Worm (Caenorhabditis elegans) whole organism, L2 larva: ENCODE results near the gene srh-47.

ENCODE experiments used
- C34F6.9 ChIP-seq: fragments of 150-350 bp; optimal IDR thresholded peaks from 2 replicates; lab custom pipeline; 2014; ENCODE audit warnings: missing biosample characterization, missing genetic modification characterization
- F13H6.1 ChIP-seq: sonication (generic microtip); optimal IDR thresholded peaks from 2 replicates; lab custom pipeline; 2016; ENCODE audit warnings: missing genetic modification characterization, missing compliant biosample characterization
- Y55F3AM.14 ChIP-seq: fragments of 200-800 bp; sonication (Bioruptor generic); optimal IDR thresholded peaks from 2 replicates; lab custom pipeline; 2018; ENCODE audit warnings: mild to moderate bottlenecking, missing genetic modification characterization, missing compliant biosample characterization
- ZK546.5 ChIP-seq: sonication (generic microtip); optimal IDR thresholded peaks from 2 replicates; lab custom pipeline; 2017; ENCODE audit warnings: missing biosample characterization, missing genetic modification characterization
- aly-2 ChIP-seq: fragments of 150-350 bp; optimal IDR thresholded peaks from 2 replicates; lab custom pipeline; 2014; ENCODE audit warnings: missing biosample characterization, missing genetic modification characterization
- ama-1 ChIP-seq: fragments of 150-350 bp; optimal IDR thresholded peaks from 2 replicates; lab custom pipeline; 2018; ENCODE audit warnings: inconsistent platforms
- blmp-1 ChIP-seq: sonication (generic microtip); optimal IDR thresholded peaks from 2 replicates; lab custom pipeline; 2017; ENCODE audit warnings: missing genetic modification characterization, mild to moderate bottlenecking, missing compliant biosample characterization, antibody characterized with exemption, moderate library complexity; ENCODE audit not compliant: insufficient read depth
- ceh-16 ChIP-seq: fragments of 150-350 bp; optimal IDR thresholded peaks from 2 replicates; lab custom pipeline; 2014; ENCODE audit warnings: missing biosample characterization, missing genetic modification characterization
- ceh-82 ChIP-seq: fragments of 150-350 bp; optimal IDR thresholded peaks from 2 replicates; lab custom pipeline; 2014; ENCODE audit warnings: missing biosample characterization, missing genetic modification characterization
- dmd-4 ChIP-seq: sonication (generic microtip); optimal IDR thresholded peaks from 2 replicates; lab custom pipeline; 2017; ENCODE audit warnings: missing biosample characterization, missing genetic modification characterization
- egl-27 ChIP-seq: sonication (generic microtip); optimal IDR thresholded peaks from 3 replicates; lab custom pipeline; 2017; ENCODE audit warnings: missing biosample characterization, missing genetic modification reagents, missing genetic modification characterization
- gmeb-1 ChIP-seq: fragments of 150-350 bp; optimal IDR thresholded peaks from 2 replicates; lab custom pipeline; 2014; ENCODE audit warnings: missing biosample characterization, missing genetic modification characterization
- lin-11 ChIP-seq: fragments of 150-350 bp; sonication (generic microtip); optimal IDR thresholded peaks from 2 replicates; lab custom pipeline; 2014; ENCODE audit warnings: missing biosample characterization, missing genetic modification characterization, inconsistent platforms, mixed read lengths
- lsy-2 ChIP-seq, 2 experiments: fragments of 150-350 bp in 1 of 2; sonication (generic microtip) in 1 of 2; optimal IDR thresholded peaks; 2 replicates each; lab custom pipeline; 2014 to 2017; ENCODE audit warnings: missing biosample characterization in 2 of 2, missing genetic modification characterization in 2 of 2
- nhr-11 ChIP-seq: fragments of 150-350 bp; optimal IDR thresholded peaks from 2 replicates; lab custom pipeline; 2014; ENCODE audit warnings: missing biosample characterization, missing genetic modification characterization
- nhr-129 ChIP-seq: fragments of 150-350 bp; optimal IDR thresholded peaks from 2 replicates; lab custom pipeline; 2014; ENCODE audit warnings: missing biosample characterization, missing genetic modification characterization
- nhr-23 ChIP-seq: fragments of 150-350 bp; optimal IDR thresholded peaks from 2 replicates; lab custom pipeline; 2014; ENCODE audit warnings: missing biosample characterization, missing genetic modification reagents, missing genetic modification characterization
- nhr-237 ChIP-seq: fragments of 150-350 bp; optimal IDR thresholded peaks from 2 replicates; lab custom pipeline; 2014; ENCODE audit warnings: missing biosample characterization, missing genetic modification characterization
- nhr-6 ChIP-seq: fragments of 150-350 bp; optimal IDR thresholded peaks from 2 replicates; lab custom pipeline; 2014; ENCODE audit warnings: missing biosample characterization, missing genetic modification characterization
- peb-1 ChIP-seq: fragments of 150-350 bp; optimal IDR thresholded peaks from 2 replicates; lab custom pipeline; 2014; ENCODE audit warnings: missing biosample characterization, missing genetic modification characterization
- sem-4 ChIP-seq: fragments of 150-350 bp; optimal IDR thresholded peaks from 2 replicates; lab custom pipeline; 2014; ENCODE audit warnings: missing biosample characterization, missing genetic modification reagents, missing genetic modification characterization
- skn-1 ChIP-seq: sonication (generic microtip); optimal IDR thresholded peaks from 2 replicates; lab custom pipeline; 2017; ENCODE audit warnings: missing biosample characterization, missing genetic modification characterization
- sma-3 ChIP-seq: sonication (generic microtip); optimal IDR thresholded peaks from 2 replicates; lab custom pipeline; 2016; ENCODE audit warnings: missing genetic modification reagents, missing genetic modification characterization, missing compliant biosample characterization
- sma-9 ChIP-seq, 2 experiments: fragments of 150-350 bp in 1 of 2; sonication (generic microtip) in 1 of 2; optimal IDR thresholded peaks; 2 replicates each; lab custom pipeline; 2014 to 2016; ENCODE audit warnings: missing genetic modification characterization in 2 of 2, mild to moderate bottlenecking in 1 of 2, missing biosample characterization in 1 of 2, missing compliant biosample characterization in 1 of 2, missing genetic modification reagents in 1 of 2, moderate library complexity in 1 of 2
- snpc-4 ChIP-seq: fragments of 150-350 bp; optimal IDR thresholded peaks from 2 replicates; lab custom pipeline; 2014; ENCODE audit warnings: missing biosample characterization, missing genetic modification characterization
- unc-39 ChIP-seq: fragments of 150-350 bp; optimal IDR thresholded peaks from 2 replicates; lab custom pipeline; 2014; ENCODE audit warnings: missing biosample characterization, missing genetic modification characterization
- unc-55 ChIP-seq: fragments of 150-350 bp; sonication (generic microtip); optimal IDR thresholded peaks from 3 replicates; lab custom pipeline; 2014; ENCODE audit warnings: missing biosample characterization, missing genetic modification reagents, missing genetic modification characterization
- ztf-1 ChIP-seq: fragments of 200-800 bp; sonication (Bioruptor generic); conservative IDR thresholded peaks from 2 replicates; pipeline ENCODE4 v1.3.6; 2022; ENCODE audit warnings: missing genetic modification characterization, missing compliant biosample characterization

The srh-47 gene

DNA sequence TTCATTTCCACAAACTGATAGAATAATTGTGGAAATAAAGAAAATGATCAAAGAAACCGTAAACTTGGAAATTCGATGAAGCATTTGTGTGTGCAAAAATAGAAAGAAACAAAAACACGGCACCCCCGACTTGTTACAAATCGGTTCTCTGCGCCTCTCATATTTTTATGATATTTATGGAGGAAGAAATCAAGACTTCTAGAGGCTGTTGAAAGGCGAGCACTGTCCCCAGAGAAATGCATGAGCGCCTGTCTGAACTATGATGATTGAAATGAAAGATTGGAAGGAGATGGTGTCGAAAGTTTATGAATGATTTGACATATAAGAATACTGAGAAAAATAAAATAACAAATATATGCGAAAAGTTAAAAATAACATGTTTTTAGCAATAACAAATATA is 41.5 kb downstream of the srh-47 start, which contains the start of gene lgc-36:
Gene lgc-36 (minus strand): TSS at position 101 of the 400 bp plus-strand sequence.
- no peak for TF ChIP-seq unc-39 (tag; lab: Kevin White, UChicago)
- no peak for TF ChIP-seq ceh-82
- no peak for TF ChIP-seq sma-3 (GFP tag; lab: Kevin White, UChicago)
- TF ChIP-seq unc-55: no peak
- TF ChIP-seq sma-9 (GFP tag; optimal IDR thresholded peaks at IDR 0.05; lab: Kevin White, UChicago): no peak
- no peak for TF ChIP-seq sma-9 (tag; optimal IDR thresholded peaks at IDR 0.05; lab: Kevin White, UChicago)
- no peak for TF ChIP-seq nhr-6 (tag; lab: Kevin White, UChicago)
- TF ChIP-seq lsy-2 (tag; optimal IDR thresholded peaks at IDR 0.05; lab: Kevin White, UChicago): no peak
- TF ChIP-seq ZK546.5 (tag; lab: Kevin White, UChicago): no peak
- TF ChIP-seq egl-27 (tag; lab: Kevin White, UChicago): no peak
- TF ChIP-seq nhr-237: no peak
- no peak for TF ChIP-seq snpc-4 (tag; lab: Kevin White, UChicago)
- TF ChIP-seq blmp-1: no peak
- no peak for TF ChIP-seq F13H6.1 (tag; lab: Kevin White, UChicago)
- no peak for TF ChIP-seq peb-1 (tag; lab: Kevin White, UChicago)
- no peak for TF ChIP-seq ztf-1 (GFP tag; lab: Robert Waterston, UW)
- TF ChIP-seq gmeb-1 (tag; lab: Kevin White, UChicago): no peak
- no peak for TF ChIP-seq ceh-16

DNA sequence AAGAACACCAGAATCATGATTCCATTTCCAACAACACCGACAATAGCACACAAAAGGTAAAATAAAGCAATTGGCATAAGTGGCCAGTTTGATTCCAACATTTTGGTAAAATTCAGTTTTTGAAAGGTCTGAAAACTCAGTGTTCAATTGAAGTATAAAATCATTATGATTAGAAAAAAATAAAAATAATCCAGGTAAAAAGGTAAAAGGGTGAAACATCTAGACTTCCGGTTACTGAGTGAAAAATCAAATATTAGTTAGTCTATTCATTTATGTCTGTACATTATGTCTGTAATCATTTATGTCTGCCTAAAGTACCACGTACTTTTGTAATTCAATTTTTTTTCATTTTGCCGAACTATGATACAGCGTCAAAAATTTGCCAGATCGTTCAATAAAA is 45.5 kb downstream of the srh-47 start, which contains the start of gene srsx-31:
Gene srsx-31 (minus strand): TSS at position 101 of the 400 bp plus-strand sequence.
- TF ChIP-seq aly-2 (tag; lab: Kevin White, UChicago) (no peak), nhr-11 (no peak), ama-1 (lab: Kevin White, UChicago) (no peak), dmd-4 (tag; lab: Kevin White, UChicago) (no peak)

DNA sequence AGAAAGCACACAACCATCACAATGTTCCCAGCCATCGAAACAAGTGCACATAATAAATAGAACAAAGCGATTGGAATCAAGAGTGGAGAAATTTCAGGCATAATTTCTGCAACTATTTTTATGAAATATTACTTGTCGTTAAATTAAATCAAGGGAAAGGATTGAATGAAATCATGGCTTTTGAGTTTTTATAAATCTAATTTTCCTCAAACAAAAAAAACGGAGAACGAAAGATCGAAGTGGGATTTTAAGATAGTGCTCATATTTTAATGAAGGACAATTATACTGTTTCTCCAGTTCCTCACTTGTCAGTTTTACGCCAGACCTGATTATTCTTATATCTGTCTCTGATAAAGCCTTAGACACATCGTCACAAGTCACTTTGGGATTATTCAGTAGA is 48.0 kb downstream of the srh-47 start, which contains the start of gene srsx-33:
Gene srsx-33 (minus strand): TSS at position 101 of the 400 bp plus-strand sequence.
- TF ChIP-seq sma-9 (GFP tag; optimal IDR thresholded peaks at IDR 0.05; lab: Kevin White, UChicago) (no peak), sma-9 (tag; optimal IDR thresholded peaks at IDR 0.05; lab: Kevin White, UChicago) (no peak), skn-1 (tag; lab: Kevin White, UChicago) (no peak), dmd-4 (tag; lab: Kevin White, UChicago) (no peak), ama-1 (lab: Kevin White, UChicago) (no peak), nhr-23 (tag; lab: Kevin White, UChicago) (no peak), sem-4 (tag; lab: Kevin White, UChicago) (no peak)

DNA sequence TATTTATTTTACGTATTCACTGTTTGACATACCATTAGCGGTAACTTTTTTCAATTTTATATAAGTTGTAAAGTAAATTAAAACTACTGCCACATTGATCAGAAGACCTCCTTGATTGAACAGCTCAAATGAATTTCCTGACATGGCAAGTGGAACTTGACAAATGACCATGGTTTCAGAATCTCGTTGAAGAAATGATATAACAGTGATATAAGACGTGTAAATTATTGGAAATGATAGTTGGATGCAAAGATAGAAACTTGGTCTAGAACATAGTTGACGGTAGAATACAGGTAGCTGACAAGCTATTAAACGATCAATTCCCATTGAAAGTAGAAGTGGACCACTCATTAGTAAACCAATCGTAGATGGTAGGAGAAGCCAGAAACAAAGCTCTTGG is 48.6 kb downstream of the srh-47 start:
- TF ChIP-seq nhr-23 (tag; lab: Kevin White, UChicago) (no peak), lin-11 (tag; lab: Kevin White, UChicago) (no peak)

DNA sequence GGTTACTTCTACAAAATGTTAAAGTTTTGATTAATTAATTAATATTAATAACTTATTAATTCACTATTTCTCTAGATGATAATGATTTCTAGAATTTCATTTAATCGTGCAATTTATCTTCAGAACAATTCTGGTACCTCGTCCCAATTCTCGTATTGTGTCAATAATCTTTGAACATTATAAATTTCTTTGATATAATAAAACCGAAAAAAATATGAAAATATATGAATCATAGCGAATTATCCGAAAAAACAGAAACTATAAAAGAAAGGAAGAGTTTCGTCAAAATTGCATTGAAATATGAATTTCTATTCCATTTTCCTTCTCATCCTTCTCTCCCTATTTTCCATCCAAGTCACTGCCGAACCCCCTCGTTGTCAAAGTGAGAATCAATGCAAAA is 49.7 kb downstream of the srh-47 start, which contains the start of gene T19B10.12:
Gene T19B10.12 (plus strand): TSS at position 301 of the 400 bp plus-strand sequence.
- TF ChIP-seq ceh-16: no peak
- TF ChIP-seq blmp-1: no peak
- TF ChIP-seq nhr-129: no peak
- TF ChIP-seq nhr-23 (tag; lab: Kevin White, UChicago): no peak
- TF ChIP-seq C34F6.9 (tag; lab: Kevin White, UChicago): no peak
- TF ChIP-seq ama-1 (lab: Kevin White, UChicago): no peak
- no peak for TF ChIP-seq Y55F3AM.14 (GFP tag; lab: Kevin White, UChicago)
